Worm (Caenorhabditis elegans) whole organism, mixed stage, embryonic: ENCODE results near the gene fbxa-199.

ENCODE experiments used
- M03D4.4 ChIP-seq: sonication (generic microtip); optimal IDR thresholded peaks from 2 replicates; lab custom pipeline; 2017; ENCODE audit warnings: mild to moderate bottlenecking, missing genetic modification characterization, missing compliant biosample characterization
- bed-3 ChIP-seq: fragments of 200-800 bp; sonication (Bioruptor generic); optimal IDR thresholded peaks from 3 replicates; lab custom pipeline; 2018; ENCODE audit warnings: mild to moderate bottlenecking, missing genetic modification characterization, moderate library complexity, missing compliant biosample characterization
- blmp-1 ChIP-seq: fragments of 150-350 bp; optimal IDR thresholded peaks from 2 replicates; lab custom pipeline; 2014; ENCODE audit warnings: missing biosample characterization, missing genetic modification characterization
- ceh-39 ChIP-seq: fragments of 150-350 bp; optimal IDR thresholded peaks from 2 replicates; lab custom pipeline; 2014; ENCODE audit warnings: missing biosample characterization, missing genetic modification characterization
- ceh-43 ChIP-seq: fragments of 200-800 bp; sonication (Bioruptor generic); optimal IDR thresholded peaks from 2 replicates; lab custom pipeline; 2018; ENCODE audit warnings: mild to moderate bottlenecking, missing genetic modification characterization, moderate library complexity, missing compliant biosample characterization
- ceh-83 ChIP-seq: fragments of 200-800 bp; sonication (Bioruptor generic); optimal IDR thresholded peaks from 2 replicates; lab custom pipeline; 2018; ENCODE audit warnings: mild to moderate bottlenecking, missing genetic modification characterization, missing compliant biosample characterization
- ces-1 ChIP-seq: fragments of 150-350 bp; optimal IDR thresholded peaks from 2 replicates; lab custom pipeline; 2014; ENCODE audit warnings: missing biosample characterization, missing genetic modification reagents, missing genetic modification characterization
- cnd-1 ChIP-seq: fragments of 200-800 bp; sonication (Bioruptor generic); optimal IDR thresholded peaks from 2 replicates; lab custom pipeline; 2018; ENCODE audit warnings: mild to moderate bottlenecking, missing genetic modification characterization, missing compliant biosample characterization
- drap-1 ChIP-seq: fragments of 200-800 bp; sonication (Bioruptor generic); optimal IDR thresholded peaks from 3 replicates; lab custom pipeline; 2018; ENCODE audit warnings: mild to moderate bottlenecking, missing genetic modification characterization, missing compliant biosample characterization
- elt-1 ChIP-seq: sonication (generic microtip); optimal IDR thresholded peaks from 2 replicates; lab custom pipeline; 2017; ENCODE audit warnings: missing genetic modification characterization, mild to moderate bottlenecking, missing compliant biosample characterization, antibody characterized with exemption, moderate library complexity, borderline replicate concordance; ENCODE audit not compliant: insufficient read depth
- elt-3 ChIP-seq: fragments of 150-350 bp; optimal IDR thresholded peaks from 2 replicates; lab custom pipeline; 2014; ENCODE audit warnings: missing biosample characterization, missing genetic modification characterization
- flh-1 ChIP-seq: fragments of 200-800 bp; sonication (Bioruptor generic); optimal IDR thresholded peaks from 2 replicates; lab custom pipeline; 2018; ENCODE audit warnings: mild to moderate bottlenecking, missing genetic modification characterization, moderate library complexity, missing compliant biosample characterization
- ham-2 ChIP-seq: fragments of 200-800 bp; sonication (Bioruptor generic); optimal IDR thresholded peaks from 2 replicates; lab custom pipeline; 2018; ENCODE audit warnings: mild to moderate bottlenecking, missing genetic modification characterization, missing compliant biosample characterization
- hlh-1 ChIP-seq: fragments of 150-350 bp; optimal IDR thresholded peaks from 2 replicates; lab custom pipeline; 2014; ENCODE audit warnings: missing biosample characterization, missing genetic modification reagents, missing genetic modification characterization
- lin-13 ChIP-seq: fragments of 150-350 bp; optimal IDR thresholded peaks from 2 replicates; lab custom pipeline; 2014; ENCODE audit warnings: missing biosample characterization, missing genetic modification characterization
- lin-32 ChIP-seq: fragments of 200-800 bp; sonication (Bioruptor generic); optimal IDR thresholded peaks from 2 replicates; lab custom pipeline; 2018; ENCODE audit warnings: mild to moderate bottlenecking, missing genetic modification characterization, missing compliant biosample characterization
- lsy-2 ChIP-seq: fragments of 150-350 bp; optimal IDR thresholded peaks from 2 replicates; lab custom pipeline; 2014; ENCODE audit warnings: missing biosample characterization, missing genetic modification characterization
- mab-5 ChIP-seq: fragments of 150-350 bp; optimal IDR thresholded peaks from 2 replicates; lab custom pipeline; 2014; ENCODE audit warnings: missing biosample characterization, missing genetic modification characterization
- mep-1 ChIP-seq: fragments of 150-350 bp; optimal IDR thresholded peaks from 2 replicates; lab custom pipeline; 2017; ENCODE audit warnings: missing biosample characterization, missing genetic modification reagents, missing genetic modification characterization, inconsistent platforms
- mls-2 ChIP-seq: sonication (generic microtip); optimal IDR thresholded peaks from 2 replicates; lab custom pipeline; 2016; ENCODE audit warnings: mild to moderate bottlenecking, missing genetic modification characterization, moderate library complexity, missing compliant biosample characterization
- nhr-12 ChIP-seq: fragments of 150-350 bp; optimal IDR thresholded peaks from 2 replicates; lab custom pipeline; 2014; ENCODE audit warnings: missing biosample characterization, missing genetic modification characterization
- nhr-237 ChIP-seq: fragments of 150-350 bp; optimal IDR thresholded peaks from 2 replicates; lab custom pipeline; 2014; ENCODE audit warnings: missing biosample characterization, missing genetic modification characterization
- nhr-28 ChIP-seq: fragments of 150-350 bp; optimal IDR thresholded peaks from 2 replicates; lab custom pipeline; 2014; ENCODE audit warnings: missing biosample characterization, missing genetic modification characterization
- nhr-76 ChIP-seq: sonication (generic microtip); optimal IDR thresholded peaks from 2 replicates; lab custom pipeline; 2017; ENCODE audit warnings: missing biosample characterization, missing genetic modification characterization
- pha-4 ChIP-seq: fragments of 150-350 bp; optimal IDR thresholded peaks from 2 replicates; lab custom pipeline; 2018; ENCODE audit warnings: missing biosample characterization, missing genetic modification reagents, missing genetic modification characterization
- sem-2 ChIP-seq: fragments of 200-800 bp; sonication (Bioruptor generic); optimal IDR thresholded peaks from 2 replicates; lab custom pipeline; 2018; ENCODE audit warnings: mild to moderate bottlenecking, missing genetic modification characterization, missing compliant biosample characterization
- sptf-1 ChIP-seq: sonication (generic microtip); optimal IDR thresholded peaks from 2 replicates; lab custom pipeline; 2017; ENCODE audit warnings: mild to moderate bottlenecking, missing genetic modification characterization, moderate library complexity, missing compliant biosample characterization
- tbx-8 ChIP-seq: fragments of 200-800 bp; sonication (Bioruptor generic); optimal IDR thresholded peaks from 2 replicates; lab custom pipeline; 2018; ENCODE audit warnings: mild to moderate bottlenecking, missing genetic modification characterization, moderate library complexity, missing compliant biosample characterization
- unc-120 ChIP-seq: sonication (generic microtip); optimal IDR thresholded peaks from 2 replicates; lab custom pipeline; 2017; ENCODE audit warnings: missing genetic modification characterization, missing compliant biosample characterization; ENCODE audit not compliant: poor library complexity, severe bottlenecking
- unc-39 ChIP-seq: fragments of 150-350 bp; optimal IDR thresholded peaks from 2 replicates; lab custom pipeline; 2014; ENCODE audit warnings: missing biosample characterization, missing genetic modification characterization
- unc-62 ChIP-seq: fragments of 150-350 bp; optimal IDR thresholded peaks from 2 replicates; lab custom pipeline; 2014; ENCODE audit warnings: missing biosample characterization, missing genetic modification reagents, missing genetic modification characterization
- zip-8 ChIP-seq: fragments of 150-350 bp; optimal IDR thresholded peaks from 2 replicates; lab custom pipeline; 2014; ENCODE audit warnings: missing biosample characterization, missing genetic modification characterization
- ztf-11 ChIP-seq: fragments of 150-350 bp; optimal IDR thresholded peaks from 2 replicates; lab custom pipeline; 2014; ENCODE audit warnings: missing biosample characterization, missing genetic modification characterization

The fbxa-199 gene

DNA sequence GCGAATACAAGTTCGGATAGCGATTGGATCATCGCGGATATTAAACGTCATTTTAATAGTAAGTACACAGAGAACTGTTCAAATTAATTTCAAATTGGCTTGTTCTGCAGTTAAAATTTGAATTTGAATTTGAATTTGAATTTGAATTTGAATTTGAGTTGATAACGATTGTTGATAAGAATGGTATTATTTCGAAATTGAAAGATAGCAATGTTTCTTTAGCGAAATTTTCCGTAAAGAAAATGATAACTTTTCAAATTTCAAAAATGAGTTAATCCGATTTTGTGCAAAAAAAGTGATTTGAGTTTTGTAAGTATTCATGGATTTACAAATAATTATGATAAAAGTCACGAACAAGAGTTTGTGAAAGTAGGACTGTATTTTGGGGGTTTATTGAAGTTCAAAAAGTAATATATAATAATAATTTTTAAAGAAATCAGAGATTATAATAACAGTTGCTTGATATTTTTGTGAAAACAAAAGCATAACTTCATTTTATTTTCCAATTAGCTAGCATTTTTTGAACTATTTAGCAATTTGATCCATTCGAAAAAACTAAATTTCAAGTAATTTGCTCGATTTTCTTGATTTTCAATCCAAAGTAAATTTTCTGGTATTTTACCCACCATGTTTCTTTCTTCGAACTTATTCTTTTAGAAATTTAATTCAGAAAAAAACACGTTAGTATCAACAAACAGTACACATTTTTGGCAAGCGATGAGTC lies 26.9 kb upstream of the fbxa-199 start, which contains the start of gene Y36E3A.2:
Y36E3A.2 (plus strand) TSS at position 674 of the 724 bp plus-strand sequence.
- TF ChIP-seq ces-1 (GFP tag; lab: Kevin White, UChicago) (no peak), unc-39 (tag; lab: Kevin White, UChicago) (no peak), tbx-8 (GFP tag; lab: Kevin White, UChicago) (no peak), mls-2 (no peak), sem-2 (GFP tag; lab: Kevin White, UChicago) (no peak), nhr-12 (no peak), elt-1 (tag; lab: Kevin White, UChicago) (no peak), elt-3 (no peak), nhr-237 (no peak), drap-1 (GFP tag; lab: Kevin White, UChicago) (no peak), cnd-1 (no peak), unc-120 (no peak), ceh-83 (no peak), ceh-39 (tag; lab: Kevin White, UChicago) (no peak), M03D4.4 (tag; lab: Kevin White, UChicago) (no peak), lin-13 (tag; lab: Kevin White, UChicago) (no peak), mab-5 (tag; lab: Kevin White, UChicago) (no peak), nhr-76 (tag; lab: Kevin White, UChicago) (no peak), bed-3 (no peak)

DNA sequence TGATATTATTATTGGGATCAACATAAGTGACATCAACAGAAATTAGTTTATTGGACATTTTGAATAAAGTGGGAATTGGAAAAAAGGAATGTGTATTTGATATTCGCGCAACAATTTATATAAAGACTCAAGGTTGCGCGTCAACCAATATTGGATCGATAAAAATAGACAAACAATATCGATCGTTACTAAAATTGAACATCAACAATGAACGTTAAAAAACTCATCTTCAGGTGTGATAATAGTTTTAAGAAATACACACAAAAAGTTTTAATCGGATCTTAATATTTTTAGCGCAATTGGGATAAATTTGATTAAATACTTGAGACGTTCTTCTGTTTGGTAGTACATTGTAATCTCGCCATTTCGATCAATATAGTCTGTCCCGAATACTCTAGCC lies 25.0 kb upstream of the fbxa-199 start, which contains the start of gene fbxa-104:
fbxa-104 (minus strand) TSS at position 83 of the 400 bp plus-strand sequence.
- TF ChIP-seq flh-1 (GFP tag; lab: Kevin White, UChicago) (no peak), elt-3 (no peak), nhr-12 (no peak), zip-8 (tag; lab: Kevin White, UChicago) (no peak), ceh-43 (GFP tag; lab: Kevin White, UChicago) (no peak), elt-1 (tag; lab: Kevin White, UChicago) (no peak), lsy-2 (tag; lab: Kevin White, UChicago) (no peak), ces-1 (GFP tag; lab: Kevin White, UChicago) (no peak), mep-1 (tag; lab: Kevin White, UChicago) (no peak), nhr-28 (no peak), cnd-1 (no peak), blmp-1 (no peak), ham-2 (no peak)

DNA sequence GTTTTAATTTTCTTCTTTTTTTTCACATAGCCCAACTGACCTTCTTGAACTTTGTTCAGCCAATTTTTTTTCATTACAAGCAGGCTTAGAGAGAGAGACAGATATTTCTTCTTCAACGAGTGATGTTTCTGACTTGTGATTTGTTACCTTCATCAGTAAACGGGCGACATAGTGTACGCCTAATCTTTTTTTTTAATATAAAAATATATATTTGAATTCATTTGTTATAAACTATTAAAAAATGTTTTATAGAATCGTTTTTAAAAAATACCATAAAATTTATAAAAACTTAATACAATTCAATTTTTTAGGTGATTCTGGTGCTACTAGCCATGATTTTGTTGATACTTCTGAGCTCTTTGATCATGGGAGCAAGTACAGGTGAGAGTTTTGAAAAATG lies 19.2 kb upstream of the fbxa-199 start, which contains the start of gene T06E6.10:
T06E6.10 (plus strand) TSS at position 301 of the 400 bp plus-strand sequence.
- TF ChIP-seq lsy-2 (tag; lab: Kevin White, UChicago) (no peak), lin-13 (tag; lab: Kevin White, UChicago) (no peak), ztf-11 (no peak), nhr-28 (no peak), ham-2 (no peak), lin-32 (GFP tag; lab: Kevin White, UChicago) (no peak), ces-1 (GFP tag; lab: Kevin White, UChicago) (no peak), mep-1 (tag; lab: Kevin White, UChicago) (no peak), flh-1 (GFP tag; lab: Kevin White, UChicago) (no peak), mab-5 (tag; lab: Kevin White, UChicago) (no peak), tbx-8 (GFP tag; lab: Kevin White, UChicago) (no peak), blmp-1 (no peak)

DNA sequence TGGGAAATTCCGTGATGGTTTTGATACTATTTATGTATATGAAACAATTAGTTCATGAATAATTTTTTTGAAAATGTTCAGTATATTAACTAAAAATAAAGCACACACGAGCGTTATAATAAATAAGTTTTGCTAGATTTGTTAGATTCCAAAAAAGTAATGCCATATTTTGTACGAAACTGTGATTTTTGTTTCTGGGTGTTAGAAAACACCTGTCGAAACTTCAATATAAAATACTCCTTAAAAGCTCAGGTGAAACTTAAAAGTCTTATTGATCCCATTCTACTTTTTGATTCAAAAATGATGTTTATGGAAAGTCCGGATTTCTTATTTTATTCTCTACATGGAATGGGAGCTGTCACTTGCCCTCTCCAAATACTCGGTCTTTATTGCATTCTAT lies 17.3 kb upstream of the fbxa-199 start, which contains the start of gene srh-265:
srh-265 (plus strand) TSS at position 301 of the 400 bp plus-strand sequence.
- no peak for TF ChIP-seq nhr-237
- TF ChIP-seq nhr-76 (tag; lab: Kevin White, UChicago): no peak
- no peak for TF ChIP-seq ceh-43 (GFP tag; lab: Kevin White, UChicago)
- TF ChIP-seq unc-62 (GFP tag; lab: Kevin White, UChicago): no peak
- TF ChIP-seq sptf-1 (tag; lab: Kevin White, UChicago): no peak
- TF ChIP-seq sem-2 (GFP tag; lab: Kevin White, UChicago): no peak
- no peak for TF ChIP-seq hlh-1 (tag; lab: Kevin White, UChicago)
- TF ChIP-seq mep-1 (tag; lab: Kevin White, UChicago): no peak
- TF ChIP-seq drap-1 (GFP tag; lab: Kevin White, UChicago): no peak
- no peak for TF ChIP-seq tbx-8 (GFP tag; lab: Kevin White, UChicago)
- no peak for TF ChIP-seq mls-2
- no peak for TF ChIP-seq ces-1 (GFP tag; lab: Kevin White, UChicago)
- TF ChIP-seq nhr-12: no peak
- TF ChIP-seq lin-32 (GFP tag; lab: Kevin White, UChicago): no peak
- TF ChIP-seq lsy-2 (tag; lab: Kevin White, UChicago): no peak
- no peak for TF ChIP-seq pha-4 (tag; lab: Kevin White, UChicago)
- TF ChIP-seq unc-39 (tag; lab: Kevin White, UChicago): no peak
- no peak for TF ChIP-seq mab-5 (tag; lab: Kevin White, UChicago)
- no peak for TF ChIP-seq elt-3
